Worm (Caenorhabditis elegans) whole organism, L2 larva: ENCODE data around the gene sto-5.

Experiments
- C34F6.9 ChIP-seq: fragments of 150-350 bp; optimal IDR thresholded peaks from 2 replicates; lab custom pipeline; 2014; ENCODE audit warnings: missing biosample characterization, missing genetic modification characterization
- F13H6.1 ChIP-seq: sonication (generic microtip); optimal IDR thresholded peaks from 2 replicates; lab custom pipeline; 2016; ENCODE audit warnings: missing genetic modification characterization, missing compliant biosample characterization
- R02D3.7 ChIP-seq: fragments of 150-350 bp; optimal IDR thresholded peaks from 2 replicates; lab custom pipeline; 2014; ENCODE audit warnings: missing biosample characterization, missing genetic modification characterization
- ZK546.5 ChIP-seq: sonication (generic microtip); optimal IDR thresholded peaks from 2 replicates; lab custom pipeline; 2017; ENCODE audit warnings: missing biosample characterization, missing genetic modification characterization
- ama-1 ChIP-seq: fragments of 150-350 bp; optimal IDR thresholded peaks from 2 replicates; lab custom pipeline; 2018; ENCODE audit warnings: inconsistent platforms
- blmp-1 ChIP-seq: sonication (generic microtip); optimal IDR thresholded peaks from 2 replicates; lab custom pipeline; 2017; ENCODE audit warnings: missing genetic modification characterization, mild to moderate bottlenecking, missing compliant biosample characterization, antibody characterized with exemption, moderate library complexity; ENCODE audit not compliant: insufficient read depth
- ceh-16 ChIP-seq: fragments of 150-350 bp; optimal IDR thresholded peaks from 2 replicates; lab custom pipeline; 2014; ENCODE audit warnings: missing biosample characterization, missing genetic modification characterization
- ceh-82 ChIP-seq: fragments of 150-350 bp; optimal IDR thresholded peaks from 2 replicates; lab custom pipeline; 2014; ENCODE audit warnings: missing biosample characterization, missing genetic modification characterization
- crh-2 ChIP-seq: sonication (generic microtip); optimal IDR thresholded peaks from 2 replicates; lab custom pipeline; 2017; ENCODE audit warnings: missing biosample characterization, missing genetic modification characterization
- egl-27 ChIP-seq: sonication (generic microtip); optimal IDR thresholded peaks from 3 replicates; lab custom pipeline; 2017; ENCODE audit warnings: missing biosample characterization, missing genetic modification reagents, missing genetic modification characterization
- gmeb-1 ChIP-seq: fragments of 150-350 bp; optimal IDR thresholded peaks from 2 replicates; lab custom pipeline; 2014; ENCODE audit warnings: missing biosample characterization, missing genetic modification characterization
- lin-11 ChIP-seq: fragments of 150-350 bp; sonication (generic microtip); optimal IDR thresholded peaks from 2 replicates; lab custom pipeline; 2014; ENCODE audit warnings: missing biosample characterization, missing genetic modification characterization, inconsistent platforms, mixed read lengths
- lsy-2 ChIP-seq, 2 experiments: fragments of 150-350 bp in 1 of 2; sonication (generic microtip) in 1 of 2; optimal IDR thresholded peaks; 2 replicates each; lab custom pipeline; 2014 to 2017; ENCODE audit warnings: missing biosample characterization in 2 of 2, missing genetic modification characterization in 2 of 2
- mdl-1 ChIP-seq, 2 experiments: fragments of 150-350 bp in 1 of 2; sonication (generic microtip) in 1 of 2; optimal IDR thresholded peaks; 2 replicates each; lab custom pipeline; 2017; ENCODE audit warnings: missing biosample characterization in 2 of 2, missing genetic modification characterization in 2 of 2
- nhr-10 ChIP-seq: sonication (generic microtip); optimal IDR thresholded peaks from 2 replicates; lab custom pipeline; 2017; ENCODE audit warnings: missing biosample characterization, missing genetic modification characterization
- nhr-11 ChIP-seq: fragments of 150-350 bp; optimal IDR thresholded peaks from 2 replicates; lab custom pipeline; 2014; ENCODE audit warnings: missing biosample characterization, missing genetic modification characterization
- nhr-12 ChIP-seq: fragments of 150-350 bp; optimal IDR thresholded peaks from 2 replicates; lab custom pipeline; 2014; ENCODE audit warnings: missing biosample characterization, missing genetic modification characterization
- nhr-129 ChIP-seq: fragments of 150-350 bp; optimal IDR thresholded peaks from 2 replicates; lab custom pipeline; 2014; ENCODE audit warnings: missing biosample characterization, missing genetic modification characterization
- nhr-21 ChIP-seq: fragments of 150-350 bp; optimal IDR thresholded peaks from 2 replicates; lab custom pipeline; 2014; ENCODE audit warnings: missing biosample characterization, missing genetic modification characterization
- nhr-25 ChIP-seq: fragments of 150-350 bp; sonication (generic microtip); optimal IDR thresholded peaks from 3 replicates; lab custom pipeline; 2014; ENCODE audit warnings: missing biosample characterization, missing genetic modification characterization
- nhr-6 ChIP-seq: fragments of 150-350 bp; optimal IDR thresholded peaks from 2 replicates; lab custom pipeline; 2014; ENCODE audit warnings: missing biosample characterization, missing genetic modification characterization
- nhr-77 ChIP-seq: fragments of 150-350 bp; optimal IDR thresholded peaks from 2 replicates; lab custom pipeline; 2014; ENCODE audit warnings: missing biosample characterization, missing genetic modification characterization
- skn-1 ChIP-seq: sonication (generic microtip); optimal IDR thresholded peaks from 2 replicates; lab custom pipeline; 2017; ENCODE audit warnings: missing biosample characterization, missing genetic modification characterization
- sma-3 ChIP-seq: sonication (generic microtip); optimal IDR thresholded peaks from 2 replicates; lab custom pipeline; 2016; ENCODE audit warnings: missing genetic modification reagents, missing genetic modification characterization, missing compliant biosample characterization
- sma-9 ChIP-seq, 2 experiments: fragments of 150-350 bp in 1 of 2; sonication (generic microtip) in 1 of 2; optimal IDR thresholded peaks; 2 replicates each; lab custom pipeline; 2014 to 2016; ENCODE audit warnings: missing genetic modification characterization in 2 of 2, mild to moderate bottlenecking in 1 of 2, missing biosample characterization in 1 of 2, missing compliant biosample characterization in 1 of 2, missing genetic modification reagents in 1 of 2, moderate library complexity in 1 of 2
- ztf-11 ChIP-seq: sonication (generic microtip); optimal IDR thresholded peaks from 2 replicates; lab custom pipeline; 2017; ENCODE audit warnings: missing biosample characterization, missing genetic modification characterization
- ztf-4 ChIP-seq: fragments of 150-350 bp; optimal IDR thresholded peaks from 2 replicates; lab custom pipeline; 2014; ENCODE audit warnings: missing biosample characterization, missing genetic modification characterization

The sto-5 gene

DNA sequence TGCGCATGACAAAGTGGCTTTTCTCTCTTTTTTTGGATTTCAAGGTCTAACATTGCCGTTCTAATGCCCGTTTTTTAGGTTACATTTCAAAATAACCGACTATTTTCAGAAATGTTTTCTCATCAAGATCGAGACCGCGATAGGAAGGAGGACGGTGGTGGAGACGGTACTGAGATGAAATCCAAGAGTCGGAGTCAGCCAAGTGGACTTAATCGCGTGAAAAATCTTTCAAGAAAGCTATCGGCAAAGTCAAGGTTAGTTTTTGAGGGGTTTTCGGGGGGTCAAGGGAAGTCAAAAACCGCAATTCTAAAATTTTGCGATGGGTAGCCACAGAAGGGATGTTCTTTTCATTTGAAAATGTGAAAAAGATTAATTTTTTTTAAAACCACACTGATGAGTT is 29.3 kb downstream of the sto-5 start, which contains the start of gene aak-2:
aak-2 (plus strand) TSS at position 110 of the 400 bp plus-strand sequence.
- TF ChIP-seq ceh-16, result peak; percentile 31
- TF ChIP-seq nhr-25, result peak; percentile 8
- TF ChIP-seq lsy-2 (tag; optimal IDR thresholded peaks at IDR 0.05; lab: Kevin White, UChicago), result no peak

DNA sequence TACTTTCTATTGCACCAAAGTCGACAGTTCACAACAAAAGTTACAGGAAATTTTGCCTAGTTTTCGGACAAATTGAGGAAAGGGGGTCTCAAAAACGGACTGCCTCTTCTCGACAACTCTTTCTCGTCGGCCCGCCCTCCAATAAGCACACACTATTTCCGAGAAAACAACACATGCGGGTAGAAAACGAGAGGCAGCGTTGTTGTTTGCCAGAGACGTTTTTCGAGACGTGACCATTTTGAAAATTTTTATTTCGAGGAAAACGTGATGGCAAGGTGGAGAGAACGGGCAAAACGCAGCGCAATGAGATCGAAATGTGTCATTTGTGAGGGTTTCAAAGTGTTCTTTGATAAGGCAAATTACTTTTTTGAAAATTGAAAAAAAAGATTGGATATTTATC is 31.8 kb downstream of the sto-5 start:
- TF ChIP-seq lin-11 (tag; lab: Kevin White, UChicago) (peak; percentile 60), skn-1 (tag; lab: Kevin White, UChicago) (no peak), egl-27 (tag; lab: Kevin White, UChicago) (no peak), C34F6.9 (tag; lab: Kevin White, UChicago) (peak; percentile 34), mdl-1 (tag; optimal IDR thresholded peaks at IDR 0.05; lab: Kevin White, UChicago) (peak in 1 of 2 experiments; percentile 7), nhr-21 (peak; percentile 49), ZK546.5 (tag; lab: Kevin White, UChicago) (no peak), nhr-129 (tag; lab: Kevin White, UChicago) (peak; percentile 78), sma-9 (GFP tag; optimal IDR thresholded peaks at IDR 0.05; lab: Kevin White, UChicago) (peak; percentile 61), sma-9 (tag; optimal IDR thresholded peaks at IDR 0.05; lab: Kevin White, UChicago) (no peak), nhr-25 (no peak), lsy-2 (tag; optimal IDR thresholded peaks at IDR 0.05; lab: Kevin White, UChicago) (peak in 1 of 2 experiments; percentile 27), F13H6.1 (tag; lab: Kevin White, UChicago) (peak; percentile 4)

DNA sequence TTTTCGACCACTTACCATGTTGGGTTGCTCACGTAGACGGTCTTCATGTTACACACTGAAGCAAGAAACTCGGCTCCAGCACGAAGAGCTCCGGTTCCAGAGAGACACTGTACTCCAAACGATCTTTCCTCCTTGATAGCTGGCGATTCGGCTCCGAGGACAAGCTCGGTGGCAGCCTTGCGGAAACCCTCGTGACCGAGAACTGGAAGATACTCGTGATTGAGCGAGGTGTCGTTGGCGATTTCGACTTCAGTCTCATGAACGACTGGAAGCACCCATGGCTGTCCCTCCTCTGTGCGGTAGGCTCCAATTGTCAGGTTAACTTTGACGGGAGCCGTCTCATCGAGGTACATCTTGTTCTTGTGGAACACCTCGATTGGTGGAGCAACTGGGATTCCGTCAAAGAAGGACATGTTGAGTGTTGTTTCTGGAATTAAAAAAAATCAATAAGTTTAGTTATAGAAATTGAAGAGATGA is 32.5 kb downstream of the sto-5 start, which contains the start of gene got-1.2:
got-1.2 (minus strand) TSS at position 427 of the 477 bp plus-strand sequence.
- no peak for TF ChIP-seq ZK546.5 (tag; lab: Kevin White, UChicago)
- TF ChIP-seq ztf-11 (tag; lab: Kevin White, UChicago), result no peak

DNA sequence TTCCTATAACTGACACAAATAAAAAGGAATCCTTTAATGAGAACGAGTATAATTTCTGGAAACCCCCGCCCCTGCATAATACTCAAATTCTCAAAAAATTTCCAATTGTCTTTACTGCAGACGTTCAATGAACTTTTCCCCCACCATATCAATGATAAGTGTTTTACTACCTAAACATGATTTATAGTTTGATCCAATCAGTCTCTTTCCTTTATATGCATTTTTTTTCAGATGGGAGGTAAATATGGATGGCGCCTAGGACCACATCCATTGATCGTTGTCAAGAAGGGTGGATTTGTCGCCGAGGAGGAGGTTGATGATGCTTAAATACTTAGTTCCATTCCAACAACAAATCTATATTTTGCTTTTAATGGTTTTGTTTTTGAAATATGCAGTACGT is 38.1 kb downstream of the sto-5 start:
- no peak for TF ChIP-seq ceh-82 (tag; lab: Kevin White, UChicago)
- TF ChIP-seq ztf-4 (tag; lab: Kevin White, UChicago), result no peak
- no peak for TF ChIP-seq gmeb-1 (tag; lab: Kevin White, UChicago)
- no peak for TF ChIP-seq ceh-16

- TF ChIP-seq blmp-1 (tag; lab: Kevin White, UChicago) (peak; percentile 89), ama-1 (lab: Kevin White, UChicago) (peak; percentile 13), sma-9 (GFP tag; optimal IDR thresholded peaks at IDR 0.05; lab: Kevin White, UChicago) (peak; percentile 57), sma-9 (tag; optimal IDR thresholded peaks at IDR 0.05; lab: Kevin White, UChicago) (no peak), nhr-129 (tag; lab: Kevin White, UChicago) (peak; percentile 60), nhr-77 (tag; lab: Kevin White, UChicago) (no peak), R02D3.7 (tag; lab: Kevin White, UChicago) (no peak), sma-3 (GFP tag; lab: Kevin White, UChicago) (peak; percentile 17), nhr-25 (peak; percentile 60), nhr-11 (tag; lab: Kevin White, UChicago) (no peak), egl-27 (tag; lab: Kevin White, UChicago) (no peak)
Measured at ce11 chrX:16786021-16786488, 39.2 kb downstream of the sto-5 start, which contains the start of gene T01C8.2. TSS of gene T01C8.2 (plus strand) at chrX:16786438.

ce11 chrX:16784038-16784437 is 41.2 kb downstream of the sto-5 start:
- peak; percentile 19 for TF ChIP-seq crh-2 (tag; lab: Kevin White, UChicago)
- no peak for TF ChIP-seq mdl-1 (tag; optimal IDR thresholded peaks at IDR 0.05; lab: Kevin White, UChicago)
- no peak for TF ChIP-seq gmeb-1 (tag; lab: Kevin White, UChicago)
- peak; percentile 17 for TF ChIP-seq sma-9 (GFP tag; optimal IDR thresholded peaks at IDR 0.05; lab: Kevin White, UChicago)
- TF ChIP-seq sma-9 (tag; optimal IDR thresholded peaks at IDR 0.05; lab: Kevin White, UChicago), result no peak
- no peak for TF ChIP-seq nhr-10
- peak; percentile 14 for TF ChIP-seq nhr-25

ce11 chrX:16782797-16783259 is 42.4 kb downstream of the sto-5 start, which contains the start of gene T01C8.3:
TSS of gene T01C8.3 (minus strand) at chrX:16783209.
- no peak for TF ChIP-seq nhr-12
- no peak for TF ChIP-seq nhr-6 (tag; lab: Kevin White, UChicago)
